Worm (Caenorhabditis elegans) whole organism, mixed stage, embryonic: ENCODE data around the gene F48E3.2.

Experiments used
- M03D4.4 ChIP-seq: sonication (generic microtip); optimal IDR thresholded peaks from 2 replicates; lab custom pipeline; 2017; ENCODE audit warnings: mild to moderate bottlenecking, missing genetic modification characterization, missing compliant biosample characterization
- bed-3 ChIP-seq: fragments of 200-800 bp; sonication (Bioruptor generic); optimal IDR thresholded peaks from 3 replicates; lab custom pipeline; 2018; ENCODE audit warnings: mild to moderate bottlenecking, missing genetic modification characterization, moderate library complexity, missing compliant biosample characterization
- blmp-1 ChIP-seq: fragments of 150-350 bp; optimal IDR thresholded peaks from 2 replicates; lab custom pipeline; 2014; ENCODE audit warnings: missing biosample characterization, missing genetic modification characterization
- ceh-39 ChIP-seq: fragments of 150-350 bp; optimal IDR thresholded peaks from 2 replicates; lab custom pipeline; 2014; ENCODE audit warnings: missing biosample characterization, missing genetic modification characterization
- ceh-43 ChIP-seq: fragments of 200-800 bp; sonication (Bioruptor generic); optimal IDR thresholded peaks from 2 replicates; lab custom pipeline; 2018; ENCODE audit warnings: mild to moderate bottlenecking, missing genetic modification characterization, moderate library complexity, missing compliant biosample characterization
- ceh-83 ChIP-seq: fragments of 200-800 bp; sonication (Bioruptor generic); optimal IDR thresholded peaks from 2 replicates; lab custom pipeline; 2018; ENCODE audit warnings: mild to moderate bottlenecking, missing genetic modification characterization, missing compliant biosample characterization
- ces-1 ChIP-seq: fragments of 150-350 bp; optimal IDR thresholded peaks from 2 replicates; lab custom pipeline; 2014; ENCODE audit warnings: missing biosample characterization, missing genetic modification reagents, missing genetic modification characterization
- cnd-1 ChIP-seq: fragments of 200-800 bp; sonication (Bioruptor generic); optimal IDR thresholded peaks from 2 replicates; lab custom pipeline; 2018; ENCODE audit warnings: mild to moderate bottlenecking, missing genetic modification characterization, missing compliant biosample characterization
- drap-1 ChIP-seq: fragments of 200-800 bp; sonication (Bioruptor generic); optimal IDR thresholded peaks from 3 replicates; lab custom pipeline; 2018; ENCODE audit warnings: mild to moderate bottlenecking, missing genetic modification characterization, missing compliant biosample characterization
- elt-1 ChIP-seq: sonication (generic microtip); optimal IDR thresholded peaks from 2 replicates; lab custom pipeline; 2017; ENCODE audit warnings: missing genetic modification characterization, mild to moderate bottlenecking, missing compliant biosample characterization, antibody characterized with exemption, moderate library complexity, borderline replicate concordance; ENCODE audit not compliant: insufficient read depth
- elt-3 ChIP-seq: fragments of 150-350 bp; optimal IDR thresholded peaks from 2 replicates; lab custom pipeline; 2014; ENCODE audit warnings: missing biosample characterization, missing genetic modification characterization
- flh-1 ChIP-seq: fragments of 200-800 bp; sonication (Bioruptor generic); optimal IDR thresholded peaks from 2 replicates; lab custom pipeline; 2018; ENCODE audit warnings: mild to moderate bottlenecking, missing genetic modification characterization, moderate library complexity, missing compliant biosample characterization
- ham-2 ChIP-seq: fragments of 200-800 bp; sonication (Bioruptor generic); optimal IDR thresholded peaks from 2 replicates; lab custom pipeline; 2018; ENCODE audit warnings: mild to moderate bottlenecking, missing genetic modification characterization, missing compliant biosample characterization
- hlh-1 ChIP-seq: fragments of 150-350 bp; optimal IDR thresholded peaks from 2 replicates; lab custom pipeline; 2014; ENCODE audit warnings: missing biosample characterization, missing genetic modification reagents, missing genetic modification characterization
- lin-13 ChIP-seq: fragments of 150-350 bp; optimal IDR thresholded peaks from 2 replicates; lab custom pipeline; 2014; ENCODE audit warnings: missing biosample characterization, missing genetic modification characterization
- lin-32 ChIP-seq: fragments of 200-800 bp; sonication (Bioruptor generic); optimal IDR thresholded peaks from 2 replicates; lab custom pipeline; 2018; ENCODE audit warnings: mild to moderate bottlenecking, missing genetic modification characterization, missing compliant biosample characterization
- lsy-2 ChIP-seq: fragments of 150-350 bp; optimal IDR thresholded peaks from 2 replicates; lab custom pipeline; 2014; ENCODE audit warnings: missing biosample characterization, missing genetic modification characterization
- mab-5 ChIP-seq: fragments of 150-350 bp; optimal IDR thresholded peaks from 2 replicates; lab custom pipeline; 2014; ENCODE audit warnings: missing biosample characterization, missing genetic modification characterization
- mep-1 ChIP-seq: fragments of 150-350 bp; optimal IDR thresholded peaks from 2 replicates; lab custom pipeline; 2017; ENCODE audit warnings: missing biosample characterization, missing genetic modification reagents, missing genetic modification characterization, inconsistent platforms
- mls-2 ChIP-seq: sonication (generic microtip); optimal IDR thresholded peaks from 2 replicates; lab custom pipeline; 2016; ENCODE audit warnings: mild to moderate bottlenecking, missing genetic modification characterization, moderate library complexity, missing compliant biosample characterization
- nhr-12 ChIP-seq: fragments of 150-350 bp; optimal IDR thresholded peaks from 2 replicates; lab custom pipeline; 2014; ENCODE audit warnings: missing biosample characterization, missing genetic modification characterization
- nhr-2 ChIP-seq: fragments of 150-350 bp; optimal IDR thresholded peaks from 2 replicates; lab custom pipeline; 2014; ENCODE audit warnings: missing biosample characterization, missing genetic modification characterization
- nhr-237 ChIP-seq: fragments of 150-350 bp; optimal IDR thresholded peaks from 2 replicates; lab custom pipeline; 2014; ENCODE audit warnings: missing biosample characterization, missing genetic modification characterization
- nhr-28 ChIP-seq: fragments of 150-350 bp; optimal IDR thresholded peaks from 2 replicates; lab custom pipeline; 2014; ENCODE audit warnings: missing biosample characterization, missing genetic modification characterization
- nhr-76 ChIP-seq: sonication (generic microtip); optimal IDR thresholded peaks from 2 replicates; lab custom pipeline; 2017; ENCODE audit warnings: missing biosample characterization, missing genetic modification characterization
- pha-4 ChIP-seq: fragments of 150-350 bp; optimal IDR thresholded peaks from 2 replicates; lab custom pipeline; 2018; ENCODE audit warnings: missing biosample characterization, missing genetic modification reagents, missing genetic modification characterization
- sem-2 ChIP-seq: fragments of 200-800 bp; sonication (Bioruptor generic); optimal IDR thresholded peaks from 2 replicates; lab custom pipeline; 2018; ENCODE audit warnings: mild to moderate bottlenecking, missing genetic modification characterization, missing compliant biosample characterization
- snpc-4 ChIP-seq: fragments of 150-350 bp; optimal IDR thresholded peaks from 2 replicates; lab custom pipeline; 2014; ENCODE audit warnings: missing biosample characterization, missing genetic modification characterization
- sptf-1 ChIP-seq: sonication (generic microtip); optimal IDR thresholded peaks from 2 replicates; lab custom pipeline; 2017; ENCODE audit warnings: mild to moderate bottlenecking, missing genetic modification characterization, moderate library complexity, missing compliant biosample characterization
- tbx-8 ChIP-seq: fragments of 200-800 bp; sonication (Bioruptor generic); optimal IDR thresholded peaks from 2 replicates; lab custom pipeline; 2018; ENCODE audit warnings: mild to moderate bottlenecking, missing genetic modification characterization, moderate library complexity, missing compliant biosample characterization
- unc-120 ChIP-seq: sonication (generic microtip); optimal IDR thresholded peaks from 2 replicates; lab custom pipeline; 2017; ENCODE audit warnings: missing genetic modification characterization, missing compliant biosample characterization; ENCODE audit not compliant: poor library complexity, severe bottlenecking
- unc-39 ChIP-seq: fragments of 150-350 bp; optimal IDR thresholded peaks from 2 replicates; lab custom pipeline; 2014; ENCODE audit warnings: missing biosample characterization, missing genetic modification characterization
- unc-62 ChIP-seq: fragments of 150-350 bp; optimal IDR thresholded peaks from 2 replicates; lab custom pipeline; 2014; ENCODE audit warnings: missing biosample characterization, missing genetic modification reagents, missing genetic modification characterization
- zip-8 ChIP-seq: fragments of 150-350 bp; optimal IDR thresholded peaks from 2 replicates; lab custom pipeline; 2014; ENCODE audit warnings: missing biosample characterization, missing genetic modification characterization
- ztf-11 ChIP-seq: fragments of 150-350 bp; optimal IDR thresholded peaks from 2 replicates; lab custom pipeline; 2014; ENCODE audit warnings: missing biosample characterization, missing genetic modification characterization

Gene F48E3.2

DNA sequence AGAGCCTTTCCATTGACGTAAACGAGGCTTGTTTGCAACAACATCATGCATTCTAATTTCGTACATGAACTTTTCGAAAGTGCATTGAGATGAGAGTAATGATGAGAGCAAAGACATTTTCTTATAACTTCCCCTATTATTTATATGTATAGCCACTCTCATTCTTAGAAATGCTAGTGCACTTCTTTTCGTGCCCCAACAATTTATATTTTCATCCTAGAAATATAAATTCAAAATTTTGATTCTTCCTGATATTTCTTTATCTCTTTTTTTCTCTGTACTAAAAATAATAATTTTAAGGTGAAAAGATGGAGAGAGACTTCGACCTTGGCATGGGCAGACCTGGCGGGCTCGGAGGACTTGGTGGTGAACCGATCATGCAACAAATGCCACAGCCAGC lies 14.0 kb downstream of the F48E3.2 start, which contains the start of gene mek-1:
TSS of gene mek-1 (plus strand) at position 301 of the 400 bp plus-strand sequence.
- no peak for TF ChIP-seq mls-2 (tag; lab: Kevin White, UChicago)
- TF ChIP-seq ceh-43 (GFP tag; lab: Kevin White, UChicago): no peak
- no peak for TF ChIP-seq nhr-237 (tag; lab: Kevin White, UChicago)
- no peak for TF ChIP-seq cnd-1 (tag; lab: Kevin White, UChicago)
- no peak for TF ChIP-seq sptf-1 (tag; lab: Kevin White, UChicago)
- TF ChIP-seq mep-1: no peak
- TF ChIP-seq nhr-12: no peak
- no peak for TF ChIP-seq unc-39 (tag; lab: Kevin White, UChicago)
- no peak for TF ChIP-seq unc-62
- TF ChIP-seq ces-1 (GFP tag; lab: Kevin White, UChicago): no peak
- TF ChIP-seq mab-5 (tag; lab: Kevin White, UChicago): no peak
- TF ChIP-seq elt-1 (tag; lab: Kevin White, UChicago): no peak
- TF ChIP-seq bed-3 (GFP tag; lab: Kevin White, UChicago): no peak

DNA sequence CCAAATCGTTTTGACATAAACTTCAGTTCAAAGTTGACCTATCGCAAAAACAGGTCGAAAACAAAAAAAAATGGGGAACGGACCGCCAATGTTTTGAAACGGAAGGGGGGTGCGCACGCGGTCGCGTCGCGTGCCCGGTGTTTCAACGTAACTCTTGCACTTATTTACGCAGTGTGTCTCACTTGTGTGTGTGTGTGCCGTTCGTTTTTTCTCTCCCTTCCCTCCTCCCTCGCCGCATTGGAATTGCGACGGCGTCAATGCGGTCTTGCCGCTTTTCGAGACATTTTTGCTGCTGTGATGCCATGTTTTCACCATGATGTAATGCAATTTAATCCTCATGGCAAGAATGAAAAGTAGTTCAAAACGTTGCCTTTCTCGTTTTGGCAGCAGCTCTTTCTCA lies 14.4 kb downstream of the F48E3.2 start:
- no peak for TF ChIP-seq flh-1 (GFP tag; lab: Kevin White, UChicago)
- no peak for TF ChIP-seq unc-62
- TF ChIP-seq mls-2 (tag; lab: Kevin White, UChicago): peak; percentile 47
- no peak for TF ChIP-seq nhr-12
- TF ChIP-seq hlh-1 (tag; lab: Kevin White, UChicago): peak; percentile 29
- no peak for TF ChIP-seq snpc-4
- TF ChIP-seq ceh-83: peak; percentile 45
- TF ChIP-seq lin-32: no peak
- peak; percentile 59 for TF ChIP-seq sptf-1 (tag; lab: Kevin White, UChicago)
- TF ChIP-seq unc-120 (tag; lab: Kevin White, UChicago): peak; percentile 36
- TF ChIP-seq lin-13 (tag; lab: Kevin White, UChicago): peak; percentile 49
- TF ChIP-seq drap-1: peak; percentile 37
- TF ChIP-seq elt-3 (tag; lab: Kevin White, UChicago): no peak
- no peak for TF ChIP-seq sem-2 (GFP tag; lab: Kevin White, UChicago)
- TF ChIP-seq bed-3 (GFP tag; lab: Kevin White, UChicago): no peak
- no peak for TF ChIP-seq ceh-43 (GFP tag; lab: Kevin White, UChicago)
- no peak for TF ChIP-seq nhr-76 (tag; lab: Kevin White, UChicago)
- TF ChIP-seq unc-39 (tag; lab: Kevin White, UChicago): no peak
- TF ChIP-seq cnd-1 (tag; lab: Kevin White, UChicago): peak; percentile 32
- TF ChIP-seq mep-1: peak; percentile 56
- TF ChIP-seq M03D4.4 (tag; lab: Kevin White, UChicago): peak; percentile 35
- no peak for TF ChIP-seq tbx-8 (GFP tag; lab: Kevin White, UChicago)
- TF ChIP-seq nhr-2 (tag; lab: Kevin White, UChicago): no peak
- no peak for TF ChIP-seq blmp-1 (tag; lab: Kevin White, UChicago)
- peak; percentile 65 for TF ChIP-seq pha-4
- no peak for TF ChIP-seq ceh-39 (tag; lab: Kevin White, UChicago)
- TF ChIP-seq nhr-28: no peak
- TF ChIP-seq elt-1 (tag; lab: Kevin White, UChicago): no peak
- no peak for TF ChIP-seq nhr-237 (tag; lab: Kevin White, UChicago)
- no peak for TF ChIP-seq ztf-11 (tag; lab: Kevin White, UChicago)
- TF ChIP-seq ces-1 (GFP tag; lab: Kevin White, UChicago): peak; percentile 47
- TF ChIP-seq ham-2 (GFP tag; lab: Kevin White, UChicago): no peak
- TF ChIP-seq mab-5 (tag; lab: Kevin White, UChicago): no peak
- TF ChIP-seq zip-8 (tag; lab: Kevin White, UChicago): no peak
- no peak for TF ChIP-seq lsy-2

DNA sequence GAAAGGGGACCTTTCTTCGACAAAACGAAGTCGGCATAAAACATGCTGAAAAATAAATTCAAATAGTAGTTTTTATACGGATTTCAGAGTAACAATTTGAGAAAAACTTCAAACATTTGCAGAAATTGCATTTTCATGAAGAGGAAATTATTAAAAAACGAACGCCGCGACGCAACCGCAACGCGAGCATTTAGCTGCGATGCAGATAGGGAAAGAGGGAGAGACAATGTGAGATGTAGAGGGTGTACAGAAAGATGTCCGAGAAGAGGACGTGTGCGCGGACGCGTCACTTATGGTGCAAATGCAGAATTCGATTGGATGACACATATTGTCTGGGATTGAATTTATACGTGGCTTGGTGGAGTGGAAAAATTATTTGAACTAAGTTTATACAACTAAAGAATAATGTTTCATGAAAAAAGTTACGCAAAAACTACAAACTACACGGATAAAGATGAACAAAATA lies 17.9 kb downstream of the F48E3.2 start, which contains the start of gene coh-1:
TSS of gene coh-1 (minus strand) at position 51 of the 466 bp plus-strand sequence.
- TF ChIP-seq nhr-28 (no peak), hlh-1 (tag; lab: Kevin White, UChicago) (no peak), ztf-11 (tag; lab: Kevin White, UChicago) (no peak), elt-1 (tag; lab: Kevin White, UChicago) (no peak), unc-120 (tag; lab: Kevin White, UChicago) (peak; percentile 74), ceh-39 (tag; lab: Kevin White, UChicago) (peak; percentile 61), cnd-1 (tag; lab: Kevin White, UChicago) (no peak), unc-62 (peak; percentile 3), ham-2 (GFP tag; lab: Kevin White, UChicago) (no peak), elt-3 (tag; lab: Kevin White, UChicago) (no peak), ceh-43 (GFP tag; lab: Kevin White, UChicago) (no peak), ceh-83 (no peak), nhr-2 (tag; lab: Kevin White, UChicago) (no peak), nhr-76 (tag; lab: Kevin White, UChicago) (no peak), ces-1 (GFP tag; lab: Kevin White, UChicago) (peak; percentile 86), mep-1 (peak; percentile 66), flh-1 (GFP tag; lab: Kevin White, UChicago) (no peak), blmp-1 (tag; lab: Kevin White, UChicago) (no peak), lin-13 (tag; lab: Kevin White, UChicago) (peak; percentile 53), nhr-237 (tag; lab: Kevin White, UChicago) (peak; percentile 35), M03D4.4 (tag; lab: Kevin White, UChicago) (no peak), drap-1 (no peak), sem-2 (GFP tag; lab: Kevin White, UChicago) (no peak), pha-4 (peak; percentile 62), sptf-1 (tag; lab: Kevin White, UChicago) (no peak), lsy-2 (peak; percentile 35)
- TF ChIP-seq, all 35 proteins: peak for 9
